Worm (Caenorhabditis elegans) whole organism, mixed stage, embryonic: Measurements from ENCODE around the gene F54B3.1.
A peak's percentile ranks its signal among the peaks of the same experiment; 100 is the strongest.

Experiments
- M03D4.4 ChIP-seq: sonication (generic microtip); optimal IDR thresholded peaks from 2 replicates; lab custom pipeline; 2017; ENCODE audit warnings: mild to moderate bottlenecking, missing genetic modification characterization, missing compliant biosample characterization
- bed-3 ChIP-seq: fragments of 200-800 bp; sonication (Bioruptor generic); optimal IDR thresholded peaks from 3 replicates; lab custom pipeline; 2018; ENCODE audit warnings: mild to moderate bottlenecking, missing genetic modification characterization, moderate library complexity, missing compliant biosample characterization
- blmp-1 ChIP-seq: fragments of 150-350 bp; optimal IDR thresholded peaks from 2 replicates; lab custom pipeline; 2014; ENCODE audit warnings: missing biosample characterization, missing genetic modification characterization
- ceh-39 ChIP-seq: fragments of 150-350 bp; optimal IDR thresholded peaks from 2 replicates; lab custom pipeline; 2014; ENCODE audit warnings: missing biosample characterization, missing genetic modification characterization
- ceh-43 ChIP-seq: fragments of 200-800 bp; sonication (Bioruptor generic); optimal IDR thresholded peaks from 2 replicates; lab custom pipeline; 2018; ENCODE audit warnings: mild to moderate bottlenecking, missing genetic modification characterization, moderate library complexity, missing compliant biosample characterization
- ceh-83 ChIP-seq: fragments of 200-800 bp; sonication (Bioruptor generic); optimal IDR thresholded peaks from 2 replicates; lab custom pipeline; 2018; ENCODE audit warnings: mild to moderate bottlenecking, missing genetic modification characterization, missing compliant biosample characterization
- ces-1 ChIP-seq: fragments of 150-350 bp; optimal IDR thresholded peaks from 2 replicates; lab custom pipeline; 2014; ENCODE audit warnings: missing biosample characterization, missing genetic modification reagents, missing genetic modification characterization
- cnd-1 ChIP-seq: fragments of 200-800 bp; sonication (Bioruptor generic); optimal IDR thresholded peaks from 2 replicates; lab custom pipeline; 2018; ENCODE audit warnings: mild to moderate bottlenecking, missing genetic modification characterization, missing compliant biosample characterization
- drap-1 ChIP-seq: fragments of 200-800 bp; sonication (Bioruptor generic); optimal IDR thresholded peaks from 3 replicates; lab custom pipeline; 2018; ENCODE audit warnings: mild to moderate bottlenecking, missing genetic modification characterization, missing compliant biosample characterization
- elt-1 ChIP-seq: sonication (generic microtip); optimal IDR thresholded peaks from 2 replicates; lab custom pipeline; 2017; ENCODE audit warnings: missing genetic modification characterization, mild to moderate bottlenecking, missing compliant biosample characterization, antibody characterized with exemption, moderate library complexity, borderline replicate concordance; ENCODE audit not compliant: insufficient read depth
- elt-3 ChIP-seq: fragments of 150-350 bp; optimal IDR thresholded peaks from 2 replicates; lab custom pipeline; 2014; ENCODE audit warnings: missing biosample characterization, missing genetic modification characterization
- flh-1 ChIP-seq: fragments of 200-800 bp; sonication (Bioruptor generic); optimal IDR thresholded peaks from 2 replicates; lab custom pipeline; 2018; ENCODE audit warnings: mild to moderate bottlenecking, missing genetic modification characterization, moderate library complexity, missing compliant biosample characterization
- ham-2 ChIP-seq: fragments of 200-800 bp; sonication (Bioruptor generic); optimal IDR thresholded peaks from 2 replicates; lab custom pipeline; 2018; ENCODE audit warnings: mild to moderate bottlenecking, missing genetic modification characterization, missing compliant biosample characterization
- hlh-1 ChIP-seq: fragments of 150-350 bp; optimal IDR thresholded peaks from 2 replicates; lab custom pipeline; 2014; ENCODE audit warnings: missing biosample characterization, missing genetic modification reagents, missing genetic modification characterization
- lin-13 ChIP-seq: fragments of 150-350 bp; optimal IDR thresholded peaks from 2 replicates; lab custom pipeline; 2014; ENCODE audit warnings: missing biosample characterization, missing genetic modification characterization
- lin-32 ChIP-seq: fragments of 200-800 bp; sonication (Bioruptor generic); optimal IDR thresholded peaks from 2 replicates; lab custom pipeline; 2018; ENCODE audit warnings: mild to moderate bottlenecking, missing genetic modification characterization, missing compliant biosample characterization
- lsy-2 ChIP-seq: fragments of 150-350 bp; optimal IDR thresholded peaks from 2 replicates; lab custom pipeline; 2014; ENCODE audit warnings: missing biosample characterization, missing genetic modification characterization
- mab-5 ChIP-seq: fragments of 150-350 bp; optimal IDR thresholded peaks from 2 replicates; lab custom pipeline; 2014; ENCODE audit warnings: missing biosample characterization, missing genetic modification characterization
- mep-1 ChIP-seq: fragments of 150-350 bp; optimal IDR thresholded peaks from 2 replicates; lab custom pipeline; 2017; ENCODE audit warnings: missing biosample characterization, missing genetic modification reagents, missing genetic modification characterization, inconsistent platforms
- mls-2 ChIP-seq: sonication (generic microtip); optimal IDR thresholded peaks from 2 replicates; lab custom pipeline; 2016; ENCODE audit warnings: mild to moderate bottlenecking, missing genetic modification characterization, moderate library complexity, missing compliant biosample characterization
- nhr-12 ChIP-seq: fragments of 150-350 bp; optimal IDR thresholded peaks from 2 replicates; lab custom pipeline; 2014; ENCODE audit warnings: missing biosample characterization, missing genetic modification characterization
- nhr-2 ChIP-seq: fragments of 150-350 bp; optimal IDR thresholded peaks from 2 replicates; lab custom pipeline; 2014; ENCODE audit warnings: missing biosample characterization, missing genetic modification characterization
- nhr-237 ChIP-seq: fragments of 150-350 bp; optimal IDR thresholded peaks from 2 replicates; lab custom pipeline; 2014; ENCODE audit warnings: missing biosample characterization, missing genetic modification characterization
- nhr-28 ChIP-seq: fragments of 150-350 bp; optimal IDR thresholded peaks from 2 replicates; lab custom pipeline; 2014; ENCODE audit warnings: missing biosample characterization, missing genetic modification characterization
- nhr-76 ChIP-seq: sonication (generic microtip); optimal IDR thresholded peaks from 2 replicates; lab custom pipeline; 2017; ENCODE audit warnings: missing biosample characterization, missing genetic modification characterization
- pha-4 ChIP-seq: fragments of 150-350 bp; optimal IDR thresholded peaks from 2 replicates; lab custom pipeline; 2018; ENCODE audit warnings: missing biosample characterization, missing genetic modification reagents, missing genetic modification characterization
- sem-2 ChIP-seq: fragments of 200-800 bp; sonication (Bioruptor generic); optimal IDR thresholded peaks from 2 replicates; lab custom pipeline; 2018; ENCODE audit warnings: mild to moderate bottlenecking, missing genetic modification characterization, missing compliant biosample characterization
- snpc-4 ChIP-seq: fragments of 150-350 bp; optimal IDR thresholded peaks from 2 replicates; lab custom pipeline; 2014; ENCODE audit warnings: missing biosample characterization, missing genetic modification characterization
- tbx-8 ChIP-seq: fragments of 200-800 bp; sonication (Bioruptor generic); optimal IDR thresholded peaks from 2 replicates; lab custom pipeline; 2018; ENCODE audit warnings: mild to moderate bottlenecking, missing genetic modification characterization, moderate library complexity, missing compliant biosample characterization
- unc-120 ChIP-seq: sonication (generic microtip); optimal IDR thresholded peaks from 2 replicates; lab custom pipeline; 2017; ENCODE audit warnings: missing genetic modification characterization, missing compliant biosample characterization; ENCODE audit not compliant: poor library complexity, severe bottlenecking
- unc-39 ChIP-seq: fragments of 150-350 bp; optimal IDR thresholded peaks from 2 replicates; lab custom pipeline; 2014; ENCODE audit warnings: missing biosample characterization, missing genetic modification characterization
- unc-62 ChIP-seq: fragments of 150-350 bp; optimal IDR thresholded peaks from 2 replicates; lab custom pipeline; 2014; ENCODE audit warnings: missing biosample characterization, missing genetic modification reagents, missing genetic modification characterization
- zip-8 ChIP-seq: fragments of 150-350 bp; optimal IDR thresholded peaks from 2 replicates; lab custom pipeline; 2014; ENCODE audit warnings: missing biosample characterization, missing genetic modification characterization
- ztf-11 ChIP-seq: fragments of 150-350 bp; optimal IDR thresholded peaks from 2 replicates; lab custom pipeline; 2014; ENCODE audit warnings: missing biosample characterization, missing genetic modification characterization

Gene F54B3.1

DNA sequence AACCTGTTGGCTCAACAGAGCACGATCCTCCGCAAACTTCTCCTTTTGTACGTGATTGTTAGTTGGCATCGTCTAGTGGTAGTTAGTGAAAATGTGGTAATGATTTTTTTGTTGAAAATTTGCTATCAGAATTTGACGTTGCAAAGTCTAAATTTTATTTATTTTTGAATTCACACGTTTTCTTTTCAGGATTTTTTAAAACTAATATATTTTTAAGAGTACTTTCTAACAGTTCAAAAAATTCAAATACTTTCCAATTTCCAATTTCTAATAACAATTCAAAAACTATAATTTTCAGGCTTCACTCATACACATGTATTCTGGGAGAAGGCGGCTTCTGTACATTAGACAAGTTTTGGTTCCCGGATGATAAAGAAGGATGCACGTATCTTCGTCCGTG lies 16.7 kb upstream of the F54B3.1 start, which contains the start of gene ubxn-5:
Gene ubxn-5 (minus strand): TSS at position 101 of the 400 bp plus-strand sequence.
- no peak for TF ChIP-seq ces-1 (GFP tag; lab: Kevin White, UChicago)
- TF ChIP-seq bed-3 = no peak
- TF ChIP-seq lsy-2 (tag; lab: Kevin White, UChicago) = no peak
- no peak for TF ChIP-seq nhr-2 (tag; lab: Kevin White, UChicago)
- TF ChIP-seq M03D4.4 = no peak
- no peak for TF ChIP-seq lin-13
- TF ChIP-seq lin-32 (GFP tag; lab: Kevin White, UChicago) = no peak
- no peak for TF ChIP-seq mls-2
- TF ChIP-seq ceh-39 (tag; lab: Kevin White, UChicago) = no peak

- TF ChIP-seq blmp-1 (tag; lab: Kevin White, UChicago) = no peak
- TF ChIP-seq ztf-11 = no peak
- no peak for TF ChIP-seq mab-5
- TF ChIP-seq nhr-76 (tag; lab: Kevin White, UChicago) = no peak
- no peak for TF ChIP-seq ham-2 (GFP tag; lab: Kevin White, UChicago)
- TF ChIP-seq unc-39 (tag; lab: Kevin White, UChicago) = no peak
- TF ChIP-seq hlh-1 (tag; lab: Kevin White, UChicago) = no peak
- TF ChIP-seq bed-3 = no peak
- TF ChIP-seq cnd-1 = no peak
- no peak for TF ChIP-seq flh-1
- TF ChIP-seq M03D4.4 = no peak
- no peak for TF ChIP-seq snpc-4
- TF ChIP-seq lsy-2 (tag; lab: Kevin White, UChicago) = no peak
- TF ChIP-seq ceh-83 (GFP tag; lab: Kevin White, UChicago) = no peak
- TF ChIP-seq lin-32 (GFP tag; lab: Kevin White, UChicago) = no peak
- no peak for TF ChIP-seq ceh-43 (GFP tag; lab: Kevin White, UChicago)
- TF ChIP-seq unc-62 (GFP tag; lab: Kevin White, UChicago) = no peak
- TF ChIP-seq lin-13 = no peak
- no peak for TF ChIP-seq unc-120
Measured at ce11 chrII:10239595-10239994, 11.5 kb upstream of the F54B3.1 start, which contains the start of gene mec-15. Gene mec-15, minus strand, starts transcription at chrII:10239695.

DNA sequence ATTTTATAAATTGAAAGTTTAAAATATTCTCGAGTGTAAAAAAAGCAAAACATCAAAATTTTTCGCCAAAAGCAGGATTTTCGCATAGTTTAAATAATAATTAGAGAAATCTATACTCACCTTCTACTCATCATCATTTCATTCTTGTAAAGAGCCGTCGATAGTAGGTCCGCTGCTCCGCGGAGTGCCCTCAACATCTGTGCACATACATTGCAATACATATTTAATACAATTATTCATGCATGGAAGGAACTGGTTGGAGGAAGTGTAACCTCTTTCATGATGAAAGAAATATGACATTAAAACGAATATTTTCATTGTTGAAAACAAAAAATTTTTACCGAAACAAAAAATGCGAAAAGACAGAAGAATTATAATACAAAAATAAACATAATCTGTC lies 8.8 kb upstream of the F54B3.1 start, which contains the start of gene mrps-14:
Gene mrps-14 (minus strand): TSS at position 197 of the 400 bp plus-strand sequence.
- TF ChIP-seq mep-1 (tag; lab: Kevin White, UChicago) (no peak), nhr-76 (tag; lab: Kevin White, UChicago) (no peak), ces-1 (GFP tag; lab: Kevin White, UChicago) (peak; percentile 36), ztf-11 (no peak), ceh-39 (tag; lab: Kevin White, UChicago) (no peak), hlh-1 (tag; lab: Kevin White, UChicago) (no peak)

- TF ChIP-seq ztf-11 (no peak), nhr-12 (tag; lab: Kevin White, UChicago) (no peak), unc-120 (no peak), drap-1 (GFP tag; lab: Kevin White, UChicago) (no peak), snpc-4 (no peak), mls-2 (no peak), bed-3 (no peak), ceh-83 (GFP tag; lab: Kevin White, UChicago) (no peak), mab-5 (no peak), nhr-28 (tag; lab: Kevin White, UChicago) (no peak), elt-3 (tag; lab: Kevin White, UChicago) (no peak), nhr-2 (tag; lab: Kevin White, UChicago) (no peak), unc-39 (tag; lab: Kevin White, UChicago) (no peak), cnd-1 (no peak), pha-4 (tag; lab: Kevin White, UChicago) (no peak), nhr-76 (tag; lab: Kevin White, UChicago) (no peak), zip-8 (tag; lab: Kevin White, UChicago) (no peak), ceh-39 (tag; lab: Kevin White, UChicago) (no peak), elt-1 (no peak), tbx-8 (GFP tag; lab: Kevin White, UChicago) (no peak)
- TF ChIP-seq, all 35 proteins: peak for 0
Measured at ce11 chrII:10245612-10246011, 5.5 kb upstream of the F54B3.1 start.

- no peak for TF ChIP-seq nhr-76 (tag; lab: Kevin White, UChicago)
- no peak for TF ChIP-seq snpc-4
- TF ChIP-seq unc-62 (GFP tag; lab: Kevin White, UChicago) = no peak
- TF ChIP-seq nhr-12 (tag; lab: Kevin White, UChicago) = no peak
- no peak for TF ChIP-seq drap-1 (GFP tag; lab: Kevin White, UChicago)
- no peak for TF ChIP-seq unc-120
- no peak for TF ChIP-seq sem-2 (GFP tag; lab: Kevin White, UChicago)
- TF ChIP-seq nhr-28 (tag; lab: Kevin White, UChicago) = no peak
- no peak for TF ChIP-seq nhr-237 (tag; lab: Kevin White, UChicago)
- no peak for TF ChIP-seq lsy-2 (tag; lab: Kevin White, UChicago)
- no peak for TF ChIP-seq tbx-8 (GFP tag; lab: Kevin White, UChicago)
- TF ChIP-seq ztf-11 = no peak
- no peak for TF ChIP-seq flh-1
- TF ChIP-seq mls-2 = no peak
- no peak for TF ChIP-seq lin-32 (GFP tag; lab: Kevin White, UChicago)
- TF ChIP-seq pha-4 (tag; lab: Kevin White, UChicago) = no peak
- no peak for TF ChIP-seq mep-1 (tag; lab: Kevin White, UChicago)
- TF ChIP-seq blmp-1 (tag; lab: Kevin White, UChicago) = no peak
- no peak for TF ChIP-seq bed-3
Measured at ce11 chrII:10247154-10247553, 3.9 kb upstream of the F54B3.1 start.
